Worm (Caenorhabditis elegans) whole organism, young adult: ENCODE measurements around the gene F10E7.6.

Experiments used
- C06A6.2 ChIP-seq: fragments of 200-800 bp; sonication (Bioruptor generic); conservative IDR thresholded peaks from 2 replicates; pipeline ENCODE4 v1.3.6; 2022; ENCODE audit warnings: missing genetic modification characterization, missing compliant biosample characterization
- T07F8.4 ChIP-seq: sonication (generic microtip); optimal IDR thresholded peaks from 2 replicates; lab custom pipeline; 2016; ENCODE audit warnings: mild to moderate bottlenecking, missing genetic modification characterization, moderate library complexity, missing compliant biosample characterization
- T26A5.8 ChIP-seq: sonication (generic microtip); optimal IDR thresholded peaks from 2 replicates; lab custom pipeline; 2016; ENCODE audit warnings: missing genetic modification characterization, missing compliant biosample characterization
- gei-17 ChIP-seq: fragments of 200-800 bp; sonication (Bioruptor generic); optimal IDR thresholded peaks from 2 replicates; lab custom pipeline; 2018; ENCODE audit warnings: mild to moderate bottlenecking, missing genetic modification characterization, missing compliant biosample characterization
- nfya-1 ChIP-seq: sonication (generic microtip); optimal IDR thresholded peaks from 2 replicates; lab custom pipeline; 2017; ENCODE audit warnings: antibody characterized with exemption, missing compliant biosample characterization, missing genetic modification characterization, borderline replicate concordance; ENCODE audit not compliant: insufficient read depth

- TF ChIP-seq T07F8.4 (tag; lab: Kevin White, UChicago) (no peak), nfya-1 (no peak), T26A5.8 (no peak), C06A6.2 (GFP tag; lab: Robert Waterston, UW) (no peak), gei-17 (GFP tag; lab: Kevin White, UChicago) (no peak)
Observed at ce11 chrII:7070434-7070833, 42.4 kb upstream of the F10E7.6 start.
